Fruit fly (Drosophila melanogaster): Measurements from ENCODE around the gene CG6118.

The CG6118 gene

DNA sequence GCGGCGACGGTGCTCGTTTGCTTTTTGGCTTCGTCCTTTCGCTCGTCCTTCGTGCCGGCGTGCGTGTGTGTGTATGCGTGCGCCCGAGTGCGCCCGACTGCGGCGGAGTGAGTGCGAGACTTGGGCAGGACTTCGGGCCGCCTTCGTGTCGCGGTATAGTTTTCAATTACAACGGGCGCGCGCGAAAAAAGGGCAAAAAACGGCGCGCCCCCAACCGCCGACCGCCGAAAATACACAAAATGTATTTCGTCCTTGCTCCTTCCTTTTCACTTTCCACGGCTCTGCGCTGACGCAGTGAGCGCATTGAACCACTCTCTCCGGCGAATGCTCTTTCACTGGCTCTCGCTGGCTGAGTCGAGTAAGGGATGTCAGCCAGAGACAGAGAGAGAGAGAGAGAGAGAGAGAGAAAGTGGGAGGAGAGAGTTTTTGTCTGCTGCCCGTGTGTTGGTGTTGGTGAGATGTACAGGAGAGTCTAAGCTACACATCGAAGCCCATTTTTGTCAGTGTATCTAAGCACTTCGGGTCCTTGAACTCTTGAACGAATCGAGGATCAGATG is 14.1 kb downstream of the CG6118 start (continued):
- TF ChIP-seq ttk (GFP tag; IDR thresholded peaks at IDR 0.05), result no peak
- peak; percentile 25; the same call in 1 of the 2 replicates for TF ChIP-seq rib (GFP tag; IDR thresholded peaks at IDR 0.05)
- 0 out of 2 replicates have a peak, but pooled peaks have one; percentile 12 for TF ChIP-seq CG5953 (GFP tag; IDR thresholded peaks at IDR 0.05)
- peak; percentile 45 for TF ChIP-seq Med (GFP tag)
- TF ChIP-seq CG4404 (GFP tag; IDR thresholded peaks at IDR 0.05), result no peak
- TF ChIP-seq CG13287 (GFP tag; IDR thresholded peaks at IDR 0.05; ENCODE audit: partially characterized antibody), result 0 out of 2 replicates have a peak, but pooled peaks have one; percentile 17
- no peak for TF ChIP-seq repo (GFP tag; optimal IDR thresholded peaks at IDR 0.05)
- TF ChIP-seq CG11695 (GFP tag; IDR thresholded peaks at IDR 0.05), result 0 out of 3 replicates have a peak, but pooled peaks have one; percentile 53
- no peak for TF ChIP-seq corto (GFP tag; optimal IDR thresholded peaks at IDR 0.05)
- peak in 1 of 2 experiments; percentile 60 for TF ChIP-seq tll (GFP tag; optimal IDR thresholded peaks at IDR 0.05)
- TF ChIP-seq cg (GFP tag; optimal IDR thresholded peaks at IDR 0.05), result peak; percentile 81
- TF ChIP-seq unc-4 (GFP tag; IDR thresholded peaks at IDR 0.05; ENCODE audit: partially characterized antibody), result peak; percentile 22; the same call in 1 of the 2 replicates
- TF ChIP-seq sna (GFP tag; IDR thresholded peaks at IDR 0.05; ENCODE audit: partially characterized antibody), result peak; percentile 62; the same call in 1 of the 2 replicates
- TF ChIP-seq MESR4 (GFP tag; optimal IDR thresholded peaks at IDR 0.05), result peak; percentile 5
- TF ChIP-seq Kr (GFP tag; optimal IDR thresholded peaks at IDR 0.05), result peak; percentile 90

- peak; percentile 40 for TF ChIP-seq CG9215 (GFP tag; IDR thresholded peaks at IDR 0.05)
- TF ChIP-seq CG17829 (tag; optimal IDR thresholded peaks at IDR 0.05), result peak; percentile 88
- TF ChIP-seq gem (tag; optimal IDR thresholded peaks at IDR 0.05), result peak; percentile 93
- TF ChIP-seq stwl (tag; optimal IDR thresholded peaks at IDR 0.05), result peak; percentile 4
- TF ChIP-seq CG8924 (tag; optimal IDR thresholded peaks at IDR 0.05), result peak; percentile 89
- TF ChIP-seq Antp (GFP tag; optimal IDR thresholded peaks at IDR 0.05), result no peak
- no peak for TF ChIP-seq CkIIα-i1 (GFP tag; IDR thresholded peaks at IDR 0.05)
- no peak for TF ChIP-seq CTCF (GFP tag; optimal IDR thresholded peaks at IDR 0.05)
- TF ChIP-seq cwo (GFP tag; optimal IDR thresholded peaks at IDR 0.05), result peak; percentile 52
- peak; percentile 90 for TF ChIP-seq CoRest (tag; optimal IDR thresholded peaks at IDR 0.05)
- no peak for TF ChIP-seq CHES-1-like (GFP tag; optimal IDR thresholded peaks at IDR 0.05)
- peak; percentile 60 for TF ChIP-seq Asciz (GFP tag; optimal IDR thresholded peaks at IDR 0.05)
- TF ChIP-seq CG12219 (GFP tag; optimal IDR thresholded peaks at IDR 0.05), result peak; percentile 29
- no peak for TF ChIP-seq GATAe (GFP tag; conservative IDR thresholded peaks at IDR 0.05)
- TF ChIP-seq CG32772 (GFP tag; IDR thresholded peaks at IDR 0.05), result peak; percentile 42; the same call in 1 of the 2 replicates
- no peak for TF ChIP-seq gt (GFP tag; IDR thresholded peaks at IDR 0.05)
- no peak for TF ChIP-seq NC2β (GFP tag; optimal IDR thresholded peaks at IDR 0.05)
- peak; percentile 3 for TF ChIP-seq fu2 (GFP tag; optimal IDR thresholded peaks at IDR 0.05)
- TF ChIP-seq CG15479 (GFP tag; optimal IDR thresholded peaks at IDR 0.05), result no peak
- peak; percentile 58 for TF ChIP-seq CG12299 (tag; optimal IDR thresholded peaks at IDR 0.05)
- TF ChIP-seq CG3726 (GFP tag; IDR thresholded peaks at IDR 0.05), result no peak
- TF ChIP-seq Chrac-16 (GFP tag; optimal IDR thresholded peaks at IDR 0.05), result peak; percentile 66
- TF ChIP-seq BtbVII (GFP tag; optimal IDR thresholded peaks at IDR 0.05), result peak; percentile 66
- no peak for TF ChIP-seq CG17912 (GFP tag; optimal IDR thresholded peaks at IDR 0.05)
- TF ChIP-seq Dip2 (GFP tag; IDR thresholded peaks at IDR 0.05), result no peak
- TF ChIP-seq hth (optimal IDR thresholded peaks at IDR 0.05), result peak; percentile 70
- TF ChIP-seq CG3407 (GFP tag; optimal IDR thresholded peaks at IDR 0.05), result peak; percentile 70
- TF ChIP-seq fd64A (GFP tag; optimal IDR thresholded peaks at IDR 0.05), result no peak
- peak; percentile 48 for TF ChIP-seq Hsf (GFP tag; optimal IDR thresholded peaks at IDR 0.05)
- peak; percentile 32 for TF ChIP-seq CG2120 (GFP tag; optimal IDR thresholded peaks at IDR 0.05)
- TF ChIP-seq CG2678 (tag; optimal IDR thresholded peaks at IDR 0.05), result peak; percentile 86
- no peak for TF ChIP-seq kni (GFP tag; optimal IDR thresholded peaks at IDR 0.05)
- no peak for TF ChIP-seq peb (GFP tag; IDR thresholded peaks at IDR 0.05)
Observed at dm6 chr3R:15418824-15419530, 15.6 kb downstream of the CG6118 start.

Measured in whole organism, embryonic.